Worm (Caenorhabditis elegans) whole organism, L4 larva: ENCODE data around the gene K06A4.10.

Experiments
- F10B5.3 ChIP-seq: sonication (generic microtip); optimal IDR thresholded peaks from 2 replicates; lab custom pipeline; 2016; ENCODE audit warnings: mild to moderate bottlenecking, missing genetic modification characterization, missing compliant biosample characterization
- R02D3.7 ChIP-seq: fragments of 150-350 bp; sonication (generic microtip); optimal IDR thresholded peaks from 3 replicates; lab custom pipeline; 2014; ENCODE audit warnings: missing biosample characterization, missing genetic modification characterization
- ZK546.5 ChIP-seq, 2 experiments: sonication (generic microtip); optimal IDR thresholded peaks; 2 replicates each; lab custom pipeline; 2017; ENCODE audit warnings: missing biosample characterization in 2 of 2, missing genetic modification characterization in 2 of 2
- ceh-44 ChIP-seq: fragments of 200-800 bp; sonication (Bioruptor generic); IDR thresholded peaks from 2 replicates; pipeline ENCODE4 v1.3.6; 2022; ENCODE audit warnings: missing genetic modification reagents, missing genetic modification characterization, missing compliant biosample characterization
- hmg-1.1 ChIP-seq: fragments of 200-800 bp; sonication (Bioruptor generic); IDR thresholded peaks from 2 replicates; pipeline ENCODE4 v1.3.6; 2022; ENCODE audit warnings: missing genetic modification reagents, missing genetic modification characterization, missing compliant biosample characterization
- lin-13 ChIP-seq: fragments of 150-350 bp; optimal IDR thresholded peaks from 2 replicates; lab custom pipeline; 2014; ENCODE audit warnings: missing biosample characterization, missing genetic modification reagents, missing genetic modification characterization
- mdt-29 ChIP-seq: fragments of 200-800 bp; sonication (Bioruptor generic); IDR thresholded peaks from 2 replicates; pipeline ENCODE4 v1.3.6; 2022; ENCODE audit warnings: missing genetic modification reagents, missing genetic modification characterization, missing compliant biosample characterization

ce11 chrV:9516280-9516679 is 26.7 kb upstream of the K06A4.10 start:
- TF ChIP-seq R02D3.7 (tag; lab: Kevin White, UChicago), result no peak
- TF ChIP-seq F10B5.3 (tag; lab: Kevin White, UChicago), result no peak
- TF ChIP-seq ZK546.5 (tag; optimal IDR thresholded peaks at IDR 0.05; lab: Kevin White, UChicago), result no peak
- TF ChIP-seq ceh-44 (GFP tag; lab: Robert Waterston, UW), result no peak
- TF ChIP-seq hmg-1.1 (GFP tag; lab: Robert Waterston, UW), result no peak
- TF ChIP-seq mdt-29, result no peak
- TF ChIP-seq lin-13, result no peak
